Worm (Caenorhabditis elegans) whole organism, early embryonic: ENCODE measurements around the gene str-205.

Experiments used
- B0310.2 ChIP-seq: sonication (generic microtip); optimal IDR thresholded peaks from 2 replicates; lab custom pipeline; 2016; ENCODE audit warnings: mild to moderate bottlenecking, missing genetic modification characterization, missing compliant biosample characterization
- F13C5.2 ChIP-seq: sonication (generic microtip); optimal IDR thresholded peaks from 2 replicates; lab custom pipeline; 2017; ENCODE audit warnings: mild to moderate bottlenecking, missing genetic modification characterization, inconsistent platforms, missing compliant biosample characterization
- aly-1 ChIP-seq: sonication (generic microtip); optimal IDR thresholded peaks from 2 replicates; lab custom pipeline; 2016; ENCODE audit warnings: missing genetic modification characterization, missing compliant biosample characterization
- ama-1 ChIP-seq: fragments of 150-350 bp; optimal IDR thresholded peaks from 2 replicates; lab custom pipeline; 2014
- ceh-13 ChIP-seq: fragments of 200-800 bp; sonication (Bioruptor generic); optimal IDR thresholded peaks from 2 replicates; lab custom pipeline; 2018; ENCODE audit warnings: mild to moderate bottlenecking, missing genetic modification characterization, missing compliant biosample characterization
- hmbx-1 ChIP-seq: sonication (generic microtip); optimal IDR thresholded peaks from 2 replicates; lab custom pipeline; 2016; ENCODE audit warnings: mild to moderate bottlenecking, missing genetic modification characterization, missing compliant biosample characterization
- hnd-1 ChIP-seq: sonication (generic microtip); optimal IDR thresholded peaks from 2 replicates; lab custom pipeline; 2016; ENCODE audit warnings: missing genetic modification characterization, missing compliant biosample characterization
- pes-1 ChIP-seq: fragments of 200-800 bp; sonication (Bioruptor generic); IDR thresholded peaks from 2 replicates; pipeline ENCODE4 v1.3.6; 2022; ENCODE audit warnings: missing genetic modification reagents, missing genetic modification characterization, missing compliant biosample characterization
- scrt-1 ChIP-seq: fragments of 200-800 bp; sonication (Bioruptor generic); IDR thresholded peaks from 2 replicates; pipeline ENCODE4 v1.3.6; 2022; ENCODE audit warnings: missing genetic modification characterization, missing compliant biosample characterization
- tbx-11 ChIP-seq: fragments of 200-800 bp; sonication (Bioruptor generic); IDR thresholded peaks from 2 replicates; pipeline ENCODE4 v1.3.6; 2022; ENCODE audit warnings: missing genetic modification characterization, missing compliant biosample characterization
- tbx-37 ChIP-seq: fragments of 200-800 bp; sonication (Bioruptor generic); conservative IDR thresholded peaks from 2 replicates; pipeline ENCODE4 v1.3.6; 2022; ENCODE audit warnings: missing genetic modification reagents, missing genetic modification characterization, missing compliant biosample characterization
- tra-4 ChIP-seq: sonication (generic microtip); optimal IDR thresholded peaks from 2 replicates; lab custom pipeline; 2017; ENCODE audit warnings: missing genetic modification characterization, missing compliant biosample characterization

DNA sequence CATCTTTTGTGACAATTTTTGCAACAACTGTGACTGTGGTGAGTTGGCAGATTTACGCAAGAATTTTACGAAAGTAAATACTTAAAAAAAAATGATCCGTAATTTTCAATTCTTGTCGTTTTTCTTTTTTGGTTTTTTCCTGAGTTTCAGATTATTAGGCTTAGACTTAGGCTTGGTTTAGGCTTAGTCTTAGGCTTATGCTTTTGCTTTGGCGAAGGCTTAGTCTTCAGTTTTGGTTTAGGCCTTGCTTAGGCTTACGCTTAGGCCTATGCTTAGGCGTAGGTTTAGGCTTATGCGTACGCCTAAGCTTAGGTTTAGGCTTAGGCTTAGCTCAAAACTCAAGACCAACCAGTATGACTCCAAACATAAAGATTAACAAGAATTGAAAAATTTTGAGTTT, 27.9 kb upstream of the str-205 start:
- no peak for TF ChIP-seq pes-1
- no peak for TF ChIP-seq ceh-13
- TF ChIP-seq F13C5.2 (tag; lab: Kevin White, UChicago) = no peak
- no peak for TF ChIP-seq B0310.2 (tag; lab: Kevin White, UChicago)
- TF ChIP-seq ama-1 (lab: Kevin White, UChicago) = no peak
- no peak for TF ChIP-seq aly-1
- no peak for TF ChIP-seq hnd-1
- TF ChIP-seq scrt-1 = no peak
- no peak for TF ChIP-seq tra-4 (tag; lab: Kevin White, UChicago)
- no peak for TF ChIP-seq tbx-11 (GFP tag; lab: Robert Waterston, UW)
- TF ChIP-seq tbx-37 = no peak
- TF ChIP-seq hmbx-1 (tag; lab: Kevin White, UChicago) = no peak
